Worm (Caenorhabditis elegans) whole organism, midembryonic: ENCODE results near the gene cdr-7.
"Not testable (repeated sequence)": the region's sequence is repeated elsewhere in the genome, so short reads cannot be mapped to it uniquely, and the experiment has no call there.

Source experiments
- T22C8.4 ChIP-seq: fragments of 200-800 bp; sonication (Bioruptor generic); IDR thresholded peaks from 2 replicates; pipeline ENCODE4 v1.3.6; 2022; ENCODE audit warnings: missing genetic modification characterization, missing compliant biosample characterization
- cog-1 ChIP-seq: sonication (generic microtip); optimal IDR thresholded peaks from 2 replicates; lab custom pipeline; 2016; ENCODE audit warnings: missing genetic modification characterization, missing compliant biosample characterization
- flt-1 ChIP-seq: fragments of 200-800 bp; sonication (Bioruptor generic); IDR thresholded peaks from 2 replicates; pipeline ENCODE4 v1.3.6; 2022; ENCODE audit warnings: missing genetic modification characterization, missing compliant biosample characterization
- klf-2 ChIP-seq: fragments of 200-800 bp; sonication (Bioruptor generic); conservative IDR thresholded peaks from 2 replicates; pipeline ENCODE4 v1.3.6; 2022; ENCODE audit warnings: missing genetic modification reagents, missing genetic modification characterization, missing compliant biosample characterization
- med-1 ChIP-seq: sonication (generic microtip); optimal IDR thresholded peaks from 2 replicates; lab custom pipeline; 2017; ENCODE audit warnings: missing genetic modification characterization, mild to moderate bottlenecking, missing compliant biosample characterization, antibody characterized with exemption, missing genetic modification reagents; ENCODE audit not compliant: insufficient read depth
- ref-1 ChIP-seq: fragments of 200-800 bp; sonication (Bioruptor generic); conservative IDR thresholded peaks from 2 replicates; pipeline ENCODE4 v1.3.6; 2022; ENCODE audit warnings: missing genetic modification reagents, missing genetic modification characterization, missing compliant biosample characterization
- tab-1 ChIP-seq: fragments of 200-800 bp; sonication (Bioruptor generic); IDR thresholded peaks from 2 replicates; pipeline ENCODE4 v1.3.6; 2022; ENCODE audit warnings: missing genetic modification characterization, missing compliant biosample characterization
- ztf-23 ChIP-seq: fragments of 200-800 bp; sonication (Bioruptor generic); IDR thresholded peaks from 2 replicates; pipeline ENCODE4 v1.3.6; 2022; ENCODE audit warnings: missing genetic modification reagents, missing genetic modification characterization, missing compliant biosample characterization

- TF ChIP-seq flt-1 (GFP tag; lab: Robert Waterston, UW); med-1 (GFP tag; lab: Kevin White, UChicago); tab-1 (GFP tag; lab: Robert Waterston, UW); klf-2; T22C8.4 (GFP tag; lab: Robert Waterston, UW); ztf-23 (GFP tag; lab: Robert Waterston, UW); cog-1 (tag; lab: Kevin White, UChicago); ref-1 (GFP tag; lab: Robert Waterston, UW): not testable (repeated sequence)
These were observed 37.7 kb downstream of the cdr-7 start, which contains the start of gene F23H12.10 for ce11 chrV:12374252-12374651.
